Worm (Caenorhabditis elegans): ENCODE data around the gene Y113G7B.12.

ce11 chrV:20206086-20206485 is 6.4 kb downstream of the Y113G7B.12 start, which contains the start of the genes fbxb-59 and srbc-34:
- TF ChIP-seq nhr-77 (tag; optimal IDR thresholded peaks at IDR 0.05) (no peak), elt-3 (tag; optimal IDR thresholded peaks at IDR 0.05) (no peak), snpc-4 (tag; optimal IDR thresholded peaks at IDR 0.05) (no peak), ztf-11 (tag; optimal IDR thresholded peaks at IDR 0.05) (no peak), egl-27 (tag; optimal IDR thresholded peaks at IDR 0.05) (no peak), ama-1 (optimal IDR thresholded peaks at IDR 0.05) (no peak), lsy-2 (tag; optimal IDR thresholded peaks at IDR 0.05) (no peak), nhr-25 (tag; optimal IDR thresholded peaks at IDR 0.05) (no peak)

Measured in whole organism, L2 larva.